Worm (Caenorhabditis elegans) whole organism, L3 larva: ENCODE measurements around the gene W06G6.2.

Experiments
- ama-1 ChIP-seq: fragments of 150-350 bp; optimal IDR thresholded peaks from 2 replicates; lab custom pipeline; 2018
- ceh-16 ChIP-seq: sonication (generic microtip); optimal IDR thresholded peaks from 2 replicates; lab custom pipeline; 2017; ENCODE audit warnings: missing biosample characterization, missing genetic modification characterization
- jun-1 ChIP-seq: fragments of 150-350 bp; optimal IDR thresholded peaks from 2 replicates; lab custom pipeline; 2014; ENCODE audit warnings: missing biosample characterization, missing genetic modification reagents, missing genetic modification characterization
- lin-39 ChIP-seq: fragments of 150-350 bp; optimal IDR thresholded peaks from 2 replicates; lab custom pipeline; 2018; ENCODE audit warnings: missing biosample characterization, missing genetic modification reagents, missing genetic modification characterization
- nhr-76 ChIP-seq: fragments of 150-350 bp; sonication (generic microtip); optimal IDR thresholded peaks from 5 replicates; lab custom pipeline; 2014; ENCODE audit warnings: missing biosample characterization, missing genetic modification characterization
- snpc-4 ChIP-seq: fragments of 150-350 bp; optimal IDR thresholded peaks from 2 replicates; lab custom pipeline; 2014; ENCODE audit warnings: missing biosample characterization, missing genetic modification characterization
- ztf-11 ChIP-seq: fragments of 150-350 bp; optimal IDR thresholded peaks from 2 replicates; lab custom pipeline; 2014; ENCODE audit warnings: missing biosample characterization, missing genetic modification characterization

DNA sequence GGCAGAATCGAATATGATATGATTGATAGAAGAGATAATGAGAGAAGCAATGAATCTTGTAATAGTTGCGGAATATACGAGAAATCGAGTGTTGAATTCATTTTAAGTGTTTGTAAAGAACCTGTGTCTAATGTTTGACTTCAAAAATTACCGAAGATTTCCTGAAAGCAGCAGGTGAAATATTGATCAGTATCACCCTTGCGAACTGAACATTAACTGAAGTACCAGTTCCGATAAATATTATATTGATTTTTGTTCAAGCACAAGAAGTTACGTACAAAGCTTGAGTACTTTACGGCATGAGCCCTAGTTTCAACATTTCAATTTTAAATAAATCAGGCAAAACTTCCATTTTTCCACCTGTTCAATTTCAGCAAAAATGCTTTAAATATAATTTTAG, 50.1 kb downstream of the W06G6.2 start, which contains the start of gene srz-103:
- TF ChIP-seq lin-39 (tag; lab: Kevin White, UChicago) (no peak), snpc-4 (no peak), ceh-16 (tag; lab: Kevin White, UChicago) (no peak), jun-1 (tag; lab: Kevin White, UChicago) (no peak), nhr-76 (tag; lab: Kevin White, UChicago) (no peak), ama-1 (lab: Kevin White, UChicago) (no peak), ztf-11 (tag; lab: Kevin White, UChicago) (no peak)
